Fruit fly (Drosophila melanogaster): ENCODE results near the gene CG8475.

The CG8475 gene

DNA sequence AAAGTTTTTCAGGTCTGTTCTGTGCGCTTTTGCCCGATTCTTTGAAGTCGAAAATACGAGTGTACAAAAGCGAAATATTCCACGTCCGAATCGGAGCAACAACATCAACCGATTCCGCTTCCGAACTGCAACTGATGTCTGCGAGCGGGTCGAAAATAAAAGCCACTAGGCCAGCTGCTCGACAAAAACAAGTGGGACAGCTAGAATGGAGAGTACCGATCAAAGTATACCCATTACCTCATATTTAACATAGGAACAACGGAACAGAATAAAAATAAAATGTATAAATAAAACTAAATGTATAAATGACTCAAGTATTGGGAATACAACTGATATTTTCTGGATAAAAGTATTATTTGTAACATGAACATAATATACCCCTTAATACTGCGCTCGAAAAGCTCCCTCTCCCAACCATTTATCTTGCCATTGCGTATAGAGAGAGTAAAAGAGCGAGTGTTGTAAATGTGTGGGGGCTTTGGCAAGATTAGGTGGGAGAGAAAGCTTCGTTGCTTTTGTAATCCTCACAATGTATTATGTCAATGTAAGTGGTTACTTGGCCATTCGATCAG, 8.4 kb upstream of the CG8475 start, which contains the start of gene SLC5A11 (continued):
- peak; percentile 76 for TF ChIP-seq HLH54F (GFP tag; optimal IDR thresholded peaks at IDR 0.05)
- TF ChIP-seq inv (GFP tag; IDR thresholded peaks at IDR 0.05; ENCODE audit: partially characterized antibody): no peak
- TF ChIP-seq gem (tag; optimal IDR thresholded peaks at IDR 0.05): peak; percentile 98
- TF ChIP-seq ssp (GFP tag; IDR thresholded peaks at IDR 0.05): peak; percentile 91
- peak; percentile 80 for TF ChIP-seq Adf1 (GFP tag; IDR thresholded peaks at IDR 0.05)
- peak; percentile 99 for TF ChIP-seq bcd (GFP tag; optimal IDR thresholded peaks at IDR 0.05)
- TF ChIP-seq nerfin-2 (GFP tag; IDR thresholded peaks at IDR 0.05; ENCODE audit: partially characterized antibody): no peak
- peak; percentile 97 for TF ChIP-seq Awh (GFP tag; IDR thresholded peaks at IDR 0.05)
- TF ChIP-seq z (GFP tag; IDR thresholded peaks at IDR 0.05): 0 out of 3 replicates have a peak, but pooled peaks have one; percentile 63
- TF ChIP-seq Tbp (GFP tag; optimal IDR thresholded peaks at IDR 0.05): no peak
- peak; percentile 98 for TF ChIP-seq Meics (GFP tag; optimal IDR thresholded peaks at IDR 0.05)
- peak; percentile 99 for TF ChIP-seq sug (tag; optimal IDR thresholded peaks at IDR 0.05)
- TF ChIP-seq CG17328 (GFP tag; IDR thresholded peaks at IDR 0.05): peak; percentile 95
- TF ChIP-seq slbo (GFP tag; IDR thresholded peaks at IDR 0.05): peak; percentile 100
- TF ChIP-seq CG30020 (tag; optimal IDR thresholded peaks at IDR 0.05): peak; percentile 84
- peak; percentile 75 for TF ChIP-seq mirr (GFP tag; optimal IDR thresholded peaks at IDR 0.05)
- peak; percentile 85 for TF ChIP-seq Jarid2 (GFP tag; optimal IDR thresholded peaks at IDR 0.05)
- TF ChIP-seq CG9876 (GFP tag; optimal IDR thresholded peaks at IDR 0.05): peak; percentile 54
- TF ChIP-seq CG16813 (GFP tag; IDR thresholded peaks at IDR 0.05; ENCODE audit: partially characterized antibody): no peak
- TF ChIP-seq exex (tag; optimal IDR thresholded peaks at IDR 0.05): peak; percentile 85
- TF ChIP-seq CG11723 (GFP tag; optimal IDR thresholded peaks at IDR 0.05): peak; percentile 95
- peak; percentile 65 for TF ChIP-seq Hsf (GFP tag; optimal IDR thresholded peaks at IDR 0.05)
- peak; percentile 95 for TF ChIP-seq CG6765 (GFP tag; optimal IDR thresholded peaks at IDR 0.05)
- TF ChIP-seq CG7987 (GFP tag; optimal IDR thresholded peaks at IDR 0.05): peak; percentile 89
- peak; percentile 85 for TF ChIP-seq CG14050 (GFP tag; IDR thresholded peaks at IDR 0.05)
- TF ChIP-seq CG33213 (GFP tag; optimal IDR thresholded peaks at IDR 0.05): peak; percentile 96
- TF ChIP-seq Stat92E (GFP tag; optimal IDR thresholded peaks at IDR 0.05): peak in 1 of 3 experiments; percentile 98
- TF ChIP-seq CG1529 (GFP tag; optimal IDR thresholded peaks at IDR 0.05): peak; percentile 94
- peak; percentile 100 for TF ChIP-seq CG8924 (tag; optimal IDR thresholded peaks at IDR 0.05)
- TF ChIP-seq bsh (GFP tag; optimal IDR thresholded peaks at IDR 0.05): peak; percentile 95 to 100
- TF ChIP-seq CG10654 (GFP tag; optimal IDR thresholded peaks at IDR 0.05): peak; percentile 98
- TF ChIP-seq Fer3 (tag; optimal IDR thresholded peaks at IDR 0.05): peak; percentile 95
- TF ChIP-seq dati (GFP tag; IDR thresholded peaks at IDR 0.05): peak; percentile 81
- no peak for TF ChIP-seq br (optimal IDR thresholded peaks at IDR 0.05)
- TF ChIP-seq gfzf (GFP tag; optimal IDR thresholded peaks at IDR 0.05): peak; percentile 31
- peak; percentile 93 for TF ChIP-seq CG11504 (tag; optimal IDR thresholded peaks at IDR 0.05)
- TF ChIP-seq nerfin-1 (tag; optimal IDR thresholded peaks at IDR 0.05): peak; percentile 89
- TF ChIP-seq fd3F (GFP tag; optimal IDR thresholded peaks at IDR 0.05): peak; percentile 71
- TF ChIP-seq CG8290 (GFP tag; optimal IDR thresholded peaks at IDR 0.05): peak; percentile 93
- peak in 1 of 2 experiments; percentile 57 for TF ChIP-seq CG8290 (tag; optimal IDR thresholded peaks at IDR 0.05)
- TF ChIP-seq run (tag; optimal IDR thresholded peaks at IDR 0.05): peak; percentile 96
- TF ChIP-seq BEAF-32 (GFP tag; optimal IDR thresholded peaks at IDR 0.05): peak; percentile 47
- no peak; the same call in 1 of the 2 replicates for TF ChIP-seq CG13287 (GFP tag; IDR thresholded peaks at IDR 0.05; ENCODE audit: partially characterized antibody)
- peak; percentile 86 for TF ChIP-seq NfI (GFP tag; optimal IDR thresholded peaks at IDR 0.05)
- peak; percentile 94 for TF ChIP-seq CG32767 (GFP tag; IDR thresholded peaks at IDR 0.05)
- TF ChIP-seq her (GFP tag; optimal IDR thresholded peaks at IDR 0.05): peak; percentile 87
- peak; percentile 99 for TF ChIP-seq CG15601 (tag; optimal IDR thresholded peaks at IDR 0.05)
- TF ChIP-seq stwl (tag; optimal IDR thresholded peaks at IDR 0.05): no peak
- TF ChIP-seq Mes4 (GFP tag; optimal IDR thresholded peaks at IDR 0.05): no peak
